Worm (Caenorhabditis elegans) whole organism, L1 larva: ENCODE measurements around the gene fahd-1.
A peak's percentile ranks its signal among the peaks of the same experiment; 100 is the strongest.

Experiments used
- C04F5.9 ChIP-seq: sonication (generic microtip); optimal IDR thresholded peaks from 2 replicates; lab custom pipeline; 2016; ENCODE audit warnings: missing genetic modification characterization, missing compliant biosample characterization
- C16A3.4 ChIP-seq: fragments of 150-350 bp; optimal IDR thresholded peaks from 2 replicates; lab custom pipeline; 2014; ENCODE audit warnings: missing biosample characterization, missing genetic modification characterization
- F16B12.6 ChIP-seq: fragments of 150-350 bp; optimal IDR thresholded peaks from 2 replicates; lab custom pipeline; 2014; ENCODE audit warnings: missing biosample characterization, missing genetic modification characterization
- aha-1 ChIP-seq: fragments of 150-350 bp; optimal IDR thresholded peaks from 2 replicates; lab custom pipeline; 2014; ENCODE audit warnings: missing biosample characterization, missing genetic modification characterization
- alr-1 ChIP-seq: fragments of 200-800 bp; sonication (Bioruptor generic); optimal IDR thresholded peaks from 2 replicates; lab custom pipeline; 2018; ENCODE audit warnings: borderline replicate concordance, mild to moderate bottlenecking, missing genetic modification characterization, missing compliant biosample characterization
- blmp-1 ChIP-seq: fragments of 150-350 bp; optimal IDR thresholded peaks from 2 replicates; lab custom pipeline; 2014; ENCODE audit warnings: missing biosample characterization, missing genetic modification characterization
- ceh-8 ChIP-seq: fragments of 200-800 bp; sonication (Bioruptor generic); optimal IDR thresholded peaks from 2 replicates; lab custom pipeline; 2018; ENCODE audit warnings: mild to moderate bottlenecking, missing genetic modification characterization, moderate library complexity, missing compliant biosample characterization
- ceh-82 ChIP-seq, 3 experiments: fragments of 150-350 bp in 1 of 3; sonication (generic microtip) in 2 of 3; optimal IDR thresholded peaks; 2 replicates each; lab custom pipeline; 2014 to 2017; ENCODE audit warnings: missing biosample characterization in 3 of 3, missing genetic modification characterization in 3 of 3
- ceh-90 ChIP-seq: sonication (generic microtip); optimal IDR thresholded peaks from 2 replicates; lab custom pipeline; 2016; ENCODE audit warnings: missing genetic modification characterization, missing compliant biosample characterization
- dsc-1 ChIP-seq: sonication (generic microtip); optimal IDR thresholded peaks from 2 replicates; lab custom pipeline; 2016; ENCODE audit warnings: mild to moderate bottlenecking, missing genetic modification characterization, missing compliant biosample characterization
- efl-1 ChIP-seq, 4 experiments: fragments of 150-350 bp; optimal IDR thresholded peaks in 3 of 4; peaks in 1 of 4; 1 replicate in 1 of 4; 2 replicates in 3 of 4; lab custom pipeline; 2014; ENCODE audit warnings: missing biosample characterization in 2 of 4, missing genetic modification characterization in 2 of 4, missing genetic modification reagents in 2 of 4
- ets-5 ChIP-seq: fragments of 200-800 bp; sonication (Bioruptor generic); IDR thresholded peaks from 2 replicates; pipeline ENCODE4 v1.3.6; 2022; ENCODE audit warnings: missing genetic modification characterization, missing compliant biosample characterization
- fkh-10 ChIP-seq: sonication (generic microtip); optimal IDR thresholded peaks from 2 replicates; lab custom pipeline; 2017; ENCODE audit warnings: missing biosample characterization, missing genetic modification reagents, missing genetic modification characterization
- lin-14 ChIP-seq: fragments of 200-800 bp; sonication (Bioruptor generic); optimal IDR thresholded peaks from 2 replicates; lab custom pipeline; 2018; ENCODE audit warnings: mild to moderate bottlenecking, missing genetic modification characterization, moderate library complexity, missing compliant biosample characterization
- lin-35 ChIP-seq, 2 experiments: fragments of 150-350 bp; optimal IDR thresholded peaks; 2 replicates each; lab custom pipeline; 2014; ENCODE audit warnings: missing biosample characterization in 2 of 2, missing genetic modification characterization in 2 of 2, missing genetic modification reagents in 2 of 2
- nhr-20 ChIP-seq: sonication (generic microtip); optimal IDR thresholded peaks from 2 replicates; lab custom pipeline; 2016; ENCODE audit warnings: mild to moderate bottlenecking, missing genetic modification characterization, missing compliant biosample characterization
- nhr-47 ChIP-seq: sonication (generic microtip); optimal IDR thresholded peaks from 2 replicates; lab custom pipeline; 2016; ENCODE audit warnings: mild to moderate bottlenecking, missing genetic modification characterization, moderate library complexity, missing compliant biosample characterization
- nhr-71 ChIP-seq: sonication (generic microtip); optimal IDR thresholded peaks from 2 replicates; lab custom pipeline; 2016; ENCODE audit warnings: mild to moderate bottlenecking, missing genetic modification characterization, moderate library complexity, missing compliant biosample characterization
- nhr-84 ChIP-seq: sonication (generic microtip); optimal IDR thresholded peaks from 2 replicates; lab custom pipeline; 2017; ENCODE audit warnings: missing biosample characterization, missing genetic modification characterization
- nhr-90 ChIP-seq: sonication (generic microtip); optimal IDR thresholded peaks from 2 replicates; lab custom pipeline; 2016; ENCODE audit warnings: mild to moderate bottlenecking, missing genetic modification characterization, missing compliant biosample characterization; ENCODE audit not compliant: poor library complexity
- pag-3 ChIP-seq: sonication (generic microtip); optimal IDR thresholded peaks from 2 replicates; lab custom pipeline; 2017; ENCODE audit warnings: missing genetic modification characterization, mild to moderate bottlenecking, missing compliant biosample characterization, antibody characterized with exemption, borderline replicate concordance; ENCODE audit not compliant: insufficient read depth
- rnt-1 ChIP-seq: sonication (generic microtip); optimal IDR thresholded peaks from 2 replicates; lab custom pipeline; 2016; ENCODE audit warnings: mild to moderate bottlenecking, missing genetic modification characterization, moderate library complexity, missing compliant biosample characterization
- snu-23 ChIP-seq: sonication (generic microtip); optimal IDR thresholded peaks from 2 replicates; lab custom pipeline; 2016; ENCODE audit warnings: missing genetic modification characterization, missing compliant biosample characterization
- sox-4 ChIP-seq: sonication (generic microtip); optimal IDR thresholded peaks from 2 replicates; lab custom pipeline; 2016; ENCODE audit warnings: missing genetic modification characterization, missing compliant biosample characterization
- tbx-2 ChIP-seq: sonication (generic microtip); optimal IDR thresholded peaks from 2 replicates; lab custom pipeline; 2016; ENCODE audit warnings: missing genetic modification characterization, missing compliant biosample characterization
- tlp-1 ChIP-seq: fragments of 150-350 bp; optimal IDR thresholded peaks from 2 replicates; lab custom pipeline; 2014; ENCODE audit warnings: missing biosample characterization, missing genetic modification characterization
- unc-130 ChIP-seq: fragments of 150-350 bp; optimal IDR thresholded peaks from 2 replicates; lab custom pipeline; 2017; ENCODE audit warnings: missing biosample characterization, missing genetic modification characterization, inconsistent platforms
- unc-30 ChIP-seq: sonication (generic microtip); optimal IDR thresholded peaks from 2 replicates; lab custom pipeline; 2017; ENCODE audit warnings: missing biosample characterization, missing genetic modification characterization
- unc-62 ChIP-seq: fragments of 150-350 bp; optimal IDR thresholded peaks from 2 replicates; lab custom pipeline; 2014; ENCODE audit warnings: missing biosample characterization, missing genetic modification reagents, missing genetic modification characterization
- vab-15 ChIP-seq: sonication (generic microtip); optimal IDR thresholded peaks from 2 replicates; lab custom pipeline; 2017; ENCODE audit warnings: missing genotype, mild to moderate bottlenecking, missing genetic modification characterization, missing compliant biosample characterization
- zip-4 ChIP-seq: fragments of 200-800 bp; sonication (Bioruptor generic); optimal IDR thresholded peaks from 2 replicates; lab custom pipeline; 2018; ENCODE audit warnings: mild to moderate bottlenecking, missing genetic modification characterization, moderate library complexity, missing compliant biosample characterization
- ztf-4 ChIP-seq: fragments of 150-350 bp; optimal IDR thresholded peaks from 2 replicates; lab custom pipeline; 2014; ENCODE audit warnings: missing biosample characterization, missing genetic modification characterization

Gene fahd-1

DNA sequence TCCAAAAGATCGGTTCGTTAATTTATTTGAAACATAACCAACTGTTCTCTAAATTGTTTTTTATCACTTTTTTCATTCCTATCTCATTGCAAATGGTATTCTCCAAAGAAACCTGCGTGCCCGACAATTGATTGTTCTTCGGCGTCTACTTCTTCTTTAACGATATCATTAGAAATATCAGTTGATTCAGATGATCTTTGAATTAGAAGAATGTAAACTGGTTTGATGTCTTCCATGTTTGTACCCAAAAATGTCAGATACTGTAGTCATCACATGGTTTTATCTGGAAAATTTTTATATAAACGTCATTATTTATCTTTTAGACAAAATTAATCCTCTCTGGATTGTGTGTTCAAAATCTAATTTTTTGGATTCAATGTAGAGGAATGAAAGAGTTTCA, 5.7 kb downstream of the fahd-1 start (continued):
- TF ChIP-seq ceh-8 (GFP tag; lab: Kevin White, UChicago) (no peak), nhr-90 (tag; lab: Kevin White, UChicago) (peak; percentile 71), unc-30 (no peak), tbx-2 (tag; lab: Kevin White, UChicago) (peak; percentile 62), sox-4 (tag; lab: Kevin White, UChicago) (no peak), nhr-47 (tag; lab: Kevin White, UChicago) (peak; percentile 36), ztf-4 (no peak), ceh-90 (tag; lab: Kevin White, UChicago) (no peak), tlp-1 (no peak), aha-1 (tag; lab: Kevin White, UChicago) (no peak)

DNA sequence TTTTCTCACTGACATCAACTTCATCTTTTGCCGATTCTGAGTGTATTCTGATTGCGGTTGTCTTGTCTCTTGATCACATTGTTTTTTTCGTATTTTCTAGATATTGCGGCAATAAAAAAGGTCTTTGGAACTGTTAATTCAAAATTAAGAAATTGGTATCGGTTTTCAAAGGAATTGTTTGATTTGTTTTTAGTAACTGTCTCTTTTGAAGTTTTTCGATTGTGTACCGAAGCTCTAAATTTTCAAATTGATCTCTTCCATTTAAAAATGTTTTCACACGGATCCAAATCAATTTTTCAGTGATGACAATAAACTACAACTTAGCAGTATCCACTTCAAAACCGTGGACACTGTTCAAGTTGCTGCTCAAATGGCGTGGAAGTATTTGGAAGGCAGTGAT, 8.7 kb downstream of the fahd-1 start, which contains the start of gene best-24:
best-24 (plus strand) TSS at position 301 of the 400 bp plus-strand sequence.
- TF ChIP-seq C16A3.4, result no peak
- TF ChIP-seq lin-14 (GFP tag; lab: Kevin White, UChicago), result peak; percentile 17
- no peak for TF ChIP-seq ceh-82 (tag; optimal IDR thresholded peaks at IDR 0.05; lab: Kevin White, UChicago)
- TF ChIP-seq pag-3, result no peak
- TF ChIP-seq unc-130 (tag; lab: Kevin White, UChicago), result no peak
- TF ChIP-seq vab-15 (tag; lab: Kevin White, UChicago), result no peak
- TF ChIP-seq aha-1 (tag; lab: Kevin White, UChicago), result no peak
- peak; percentile 18 for TF ChIP-seq snu-23
- TF ChIP-seq alr-1 (tag; lab: Kevin White, UChicago), result no peak
- TF ChIP-seq blmp-1 (tag; lab: Kevin White, UChicago), result peak; percentile 23
- TF ChIP-seq F16B12.6 (tag; lab: Kevin White, UChicago), result no peak
- no peak for TF ChIP-seq ets-5
- no peak for TF ChIP-seq nhr-84 (tag; lab: Kevin White, UChicago)
- no peak for TF ChIP-seq ceh-8 (GFP tag; lab: Kevin White, UChicago)
- TF ChIP-seq efl-1 (optimal IDR thresholded peaks at IDR 0.05; lab: Kevin White, UChicago), result no peak
- TF ChIP-seq efl-1 (GFP tag; optimal IDR thresholded peaks at IDR 0.05 in 1 of 2; lab: Kevin White, UChicago), result peak in 1 of 2 experiments; percentile 87
- peak in 1 of 2 experiments; percentile 10 for TF ChIP-seq lin-35 (GFP tag; optimal IDR thresholded peaks at IDR 0.05; lab: Kevin White, UChicago)
- TF ChIP-seq fkh-10 (GFP tag; lab: Kevin White, UChicago), result no peak
- no peak for TF ChIP-seq dsc-1 (tag; lab: Kevin White, UChicago)

DNA sequence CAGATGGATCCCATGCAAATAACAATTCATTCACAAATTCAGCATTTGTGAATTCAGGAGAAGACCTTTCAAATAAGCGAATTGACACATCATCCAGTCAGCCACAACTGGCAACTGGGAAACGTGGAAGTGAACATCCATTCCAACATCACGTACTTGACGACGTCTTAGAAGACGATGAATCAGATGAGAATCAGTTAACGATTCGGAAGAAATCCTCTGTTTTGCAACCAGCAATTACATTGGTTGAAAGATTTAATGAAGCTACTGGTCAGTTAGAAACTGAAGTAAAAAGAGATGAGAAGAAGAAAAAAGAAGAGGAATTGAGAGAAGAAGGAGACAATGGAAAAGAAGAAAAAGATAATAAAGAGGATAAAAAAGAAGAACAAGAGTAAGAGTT, 11.4 kb downstream of the fahd-1 start:
- TF ChIP-seq C04F5.9 (tag; lab: Kevin White, UChicago), result no peak
- TF ChIP-seq ets-5, result no peak
- no peak for TF ChIP-seq nhr-90 (tag; lab: Kevin White, UChicago)
- TF ChIP-seq unc-62 (GFP tag; lab: Kevin White, UChicago), result no peak
- no peak for TF ChIP-seq snu-23
- TF ChIP-seq zip-4 (GFP tag; lab: Kevin White, UChicago), result no peak
- no peak for TF ChIP-seq fkh-10 (GFP tag; lab: Kevin White, UChicago)

ce11 chrIII:7907515-7907914, 15.5 kb downstream of the fahd-1 start, which contains the start of gene pcp-5:
Gene pcp-5 (minus strand): TSS chrIII:7907615.
- peak; percentile 36 for TF ChIP-seq nhr-71
- TF ChIP-seq nhr-20 (tag; lab: Kevin White, UChicago), result no peak
- TF ChIP-seq rnt-1 (tag; lab: Kevin White, UChicago), result peak; percentile 48

- no peak for TF ChIP-seq efl-1 (optimal IDR thresholded peaks at IDR 0.05; lab: Kevin White, UChicago)
- TF ChIP-seq efl-1 (GFP tag; optimal IDR thresholded peaks at IDR 0.05 in 1 of 2; lab: Kevin White, UChicago), result peak in 1 of 2 experiments; percentile 52
- no peak for TF ChIP-seq alr-1 (tag; lab: Kevin White, UChicago)
These were observed 17.2 kb downstream of the fahd-1 start, which contains the start of gene ZK688.1 for ce11 chrIII:7909263-7909662. Gene ZK688.1 (plus strand): TSS chrIII:7909563.
